Worm (Caenorhabditis elegans): ENCODE results near the gene mask-1.

Gene mask-1

ce11 chrIV:10345990-10346389 is 28.7 kb upstream of the mask-1 start (continued):
- TF ChIP-seq Y53F4B.3 (GFP tag; IDR thresholded peaks at IDR 0.05) (no peak), K12H6.12 (tag; optimal IDR thresholded peaks at IDR 0.05) (peak; percentile 43), let-607 (tag; optimal IDR thresholded peaks at IDR 0.05) (no peak), B0035.1 (tag; optimal IDR thresholded peaks at IDR 0.05) (no peak)

- no peak for TF ChIP-seq F10E7.11 (tag; optimal IDR thresholded peaks at IDR 0.05)
- TF ChIP-seq lag-1 (GFP tag; IDR thresholded peaks at IDR 0.05), result no peak
- TF ChIP-seq lin-26 (GFP tag; IDR thresholded peaks at IDR 0.05), result no peak
- no peak for TF ChIP-seq ztf-3 (GFP tag; optimal IDR thresholded peaks at IDR 0.05)
- TF ChIP-seq F37B4.10 (GFP tag; IDR thresholded peaks at IDR 0.05), result no peak
- TF ChIP-seq bed-2 (GFP tag; IDR thresholded peaks at IDR 0.05), result no peak
- TF ChIP-seq pbrm-1 (GFP tag; IDR thresholded peaks at IDR 0.05), result no peak
- no peak for TF ChIP-seq nfyb-1 (GFP tag; IDR thresholded peaks at IDR 0.05)
- no peak for TF ChIP-seq F39B2.1 (GFP tag; IDR thresholded peaks at IDR 0.05)
- no peak for TF ChIP-seq nhr-120 (GFP tag; IDR thresholded peaks at IDR 0.05)
- TF ChIP-seq athp-1 (tag; optimal IDR thresholded peaks at IDR 0.05), result no peak
- TF ChIP-seq egl-44 (GFP tag; IDR thresholded peaks at IDR 0.05), result no peak
- no peak for TF ChIP-seq Y56A3A.18 (GFP tag; IDR thresholded peaks at IDR 0.05)
- TF ChIP-seq lin-35 (GFP tag; optimal IDR thresholded peaks at IDR 0.05), result no peak
- TF ChIP-seq bed-1 (GFP tag; IDR thresholded peaks at IDR 0.05), result no peak
- TF ChIP-seq egl-18 (GFP tag; IDR thresholded peaks at IDR 0.05), result no peak
Measured at ce11 chrIV:10346948-10347347, 27.8 kb upstream of the mask-1 start.

ce11 chrIV:10347528-10347927 is 27.2 kb upstream of the mask-1 start:
- TF ChIP-seq atf-7 (tag; optimal IDR thresholded peaks at IDR 0.05) (no peak), ceh-79 (tag; optimal IDR thresholded peaks at IDR 0.05) (no peak), zfh-2 (GFP tag; conservative IDR thresholded peaks at IDR 0.05) (no peak), ztf-18 (tag; optimal IDR thresholded peaks at IDR 0.05) (no peak), Y79H2A.3 (GFP tag; conservative IDR thresholded peaks at IDR 0.05) (no peak), nhr-179 (tag; optimal IDR thresholded peaks at IDR 0.05) (no peak), madf-10 (tag; optimal IDR thresholded peaks at IDR 0.05) (no peak), K12H6.12 (tag; optimal IDR thresholded peaks at IDR 0.05) (no peak), unc-130 (GFP tag; optimal IDR thresholded peaks at IDR 0.05) (no peak)

- TF ChIP-seq nhr-80 (tag; optimal IDR thresholded peaks at IDR 0.05), result peak; percentile 68
- TF ChIP-seq ztf-22 (GFP tag; optimal IDR thresholded peaks at IDR 0.05), result no peak
Measured at ce11 chrIV:10349871-10350640, 24.6 kb upstream of the mask-1 start, which contains the start of the genes unc-43 and Y43C5B.3. TSS of gene unc-43 (minus strand) at chrIV:10350217. TSS of gene Y43C5B.3 (plus strand) at chrIV:10350590.

ce11 chrIV:10352243-10352642 is 22.5 kb upstream of the mask-1 start, which contains the start of gene Y43C5B.2:
TSS of gene Y43C5B.2 (minus strand) at chrIV:10352343.
- TF ChIP-seq atf-7 (tag; optimal IDR thresholded peaks at IDR 0.05) (no peak), F22D6.2 (tag; optimal IDR thresholded peaks at IDR 0.05) (no peak), lin-35 (GFP tag; optimal IDR thresholded peaks at IDR 0.05) (no peak), pbrm-1 (GFP tag; IDR thresholded peaks at IDR 0.05) (no peak), nhr-27 (tag; optimal IDR thresholded peaks at IDR 0.05) (no peak), tbp1 (GFP tag; optimal IDR thresholded peaks at IDR 0.05) (no peak), efl-1 (GFP tag; optimal IDR thresholded peaks at IDR 0.05) (no peak), snpc-3.4 (tag; optimal IDR thresholded peaks at IDR 0.05) (no peak), hmg-20 (GFP tag; IDR thresholded peaks at IDR 0.05) (no peak), xnd-1 (tag; optimal IDR thresholded peaks at IDR 0.05) (no peak), T07F8.4 (tag; optimal IDR thresholded peaks at IDR 0.05) (no peak), lir-1 (GFP tag; conservative IDR thresholded peaks at IDR 0.05) (no peak)
